Worm (Caenorhabditis elegans) whole organism, young adult: ENCODE results near the gene F21C10.4.

Source experiments
- B0019.2 ChIP-seq: fragments of 200-800 bp; sonication (Bioruptor generic); conservative IDR thresholded peaks from 2 replicates; pipeline ENCODE4 v1.3.6; 2022; ENCODE audit warnings: missing genetic modification reagents, missing genetic modification characterization, missing compliant biosample characterization
- C06A6.2 ChIP-seq: fragments of 200-800 bp; sonication (Bioruptor generic); conservative IDR thresholded peaks from 2 replicates; pipeline ENCODE4 v1.3.6; 2022; ENCODE audit warnings: missing genetic modification characterization, missing compliant biosample characterization
- F39B2.1 ChIP-seq: fragments of 200-800 bp; sonication (Bioruptor generic); IDR thresholded peaks from 2 replicates; pipeline ENCODE4 v1.3.6; 2022; ENCODE audit warnings: missing genetic modification reagents, missing genetic modification characterization, missing compliant biosample characterization
- F49E8.2 ChIP-seq: sonication (generic microtip); optimal IDR thresholded peaks from 3 replicates; lab custom pipeline; 2017; ENCODE audit warnings: missing genetic modification characterization, mild to moderate bottlenecking, missing compliant biosample characterization, antibody characterized with exemption, moderate library complexity; ENCODE audit not compliant: insufficient read depth
- K11D2.4 ChIP-seq: fragments of 200-800 bp; sonication (Bioruptor generic); IDR thresholded peaks from 2 replicates; pipeline ENCODE4 v1.3.6; 2022; ENCODE audit warnings: missing genetic modification reagents, missing genetic modification characterization, missing compliant biosample characterization
- T07F8.4 ChIP-seq: sonication (generic microtip); optimal IDR thresholded peaks from 2 replicates; lab custom pipeline; 2016; ENCODE audit warnings: mild to moderate bottlenecking, missing genetic modification characterization, moderate library complexity, missing compliant biosample characterization
- Y56A3A.18 ChIP-seq: fragments of 200-800 bp; sonication (Bioruptor generic); IDR thresholded peaks from 2 replicates; pipeline ENCODE4 v1.3.6; 2022; ENCODE audit warnings: missing genetic modification reagents, missing genetic modification characterization, missing compliant biosample characterization
- Y67H2A.10 ChIP-seq: fragments of 200-800 bp; sonication (Bioruptor generic); conservative IDR thresholded peaks from 2 replicates; pipeline ENCODE4 v1.3.6; 2022; ENCODE audit warnings: missing genetic modification reagents, missing genetic modification characterization, missing compliant biosample characterization
- Y79H2A.3 ChIP-seq: fragments of 200-800 bp; sonication (Bioruptor generic); conservative IDR thresholded peaks from 2 replicates; pipeline ENCODE4 v1.3.6; 2022; ENCODE audit warnings: missing genetic modification reagents, missing genetic modification characterization, missing compliant biosample characterization
- akir-1 ChIP-seq: fragments of 200-800 bp; sonication (Bioruptor generic); optimal IDR thresholded peaks from 2 replicates; lab custom pipeline; 2018; ENCODE audit warnings: mild to moderate bottlenecking, missing genetic modification characterization, moderate library complexity, missing compliant biosample characterization
- atf-7 ChIP-seq: sonication (generic microtip); optimal IDR thresholded peaks from 2 replicates; lab custom pipeline; 2017; ENCODE audit warnings: mild to moderate bottlenecking, missing genetic modification characterization, missing compliant biosample characterization
- attf-3 ChIP-seq: fragments of 200-800 bp; sonication (Bioruptor generic); conservative IDR thresholded peaks from 2 replicates; pipeline ENCODE4 v1.3.6; 2022; ENCODE audit warnings: missing genetic modification reagents, missing genetic modification characterization, missing compliant biosample characterization
- bed-2 ChIP-seq: fragments of 200-800 bp; sonication (Bioruptor generic); IDR thresholded peaks from 2 replicates; pipeline ENCODE4 v1.3.6; 2022; ENCODE audit warnings: missing genetic modification reagents, missing genetic modification characterization, missing compliant biosample characterization
- cebp-1 ChIP-seq, 2 experiments: fragments of 200-800 bp in 1 of 2; sonication (Bioruptor generic) in 1 of 2; sonication (generic microtip) in 1 of 2; IDR thresholded peaks in 1 of 2; optimal IDR thresholded peaks in 1 of 2; 2 replicates each; pipeline versions ENCODE4 v1.3.6 to Lab custom; 2017 to 2022; ENCODE audit warnings: missing compliant biosample characterization in 2 of 2, missing genetic modification characterization in 2 of 2, mild to moderate bottlenecking in 1 of 2, missing genetic modification reagents in 1 of 2, moderate library complexity in 1 of 2
- cebp-2 ChIP-seq: fragments of 200-800 bp; sonication (Bioruptor generic); IDR thresholded peaks from 2 replicates; pipeline ENCODE4 v1.3.6; 2022; ENCODE audit warnings: missing genetic modification characterization, missing compliant biosample characterization
- ceh-27 ChIP-seq: fragments of 200-800 bp; sonication (Bioruptor generic); optimal IDR thresholded peaks from 2 replicates; lab custom pipeline; 2018; ENCODE audit warnings: mild to moderate bottlenecking, missing genetic modification characterization, moderate library complexity, missing compliant biosample characterization
- ceh-40 ChIP-seq: fragments of 200-800 bp; sonication (Bioruptor generic); IDR thresholded peaks from 2 replicates; pipeline ENCODE4 v1.3.6; 2022; ENCODE audit warnings: missing genetic modification characterization, missing compliant biosample characterization
- ceh-79 ChIP-seq: sonication (generic microtip); optimal IDR thresholded peaks from 2 replicates; lab custom pipeline; 2017; ENCODE audit warnings: mild to moderate bottlenecking, missing genetic modification characterization, missing compliant biosample characterization
- dpff-1 ChIP-seq: sonication (generic microtip); optimal IDR thresholded peaks from 2 replicates; lab custom pipeline; 2017; ENCODE audit warnings: mild to moderate bottlenecking, missing genetic modification characterization, missing compliant biosample characterization
- egrh-3 ChIP-seq: fragments of 200-800 bp; sonication (Bioruptor generic); IDR thresholded peaks from 2 replicates; pipeline ENCODE4 v1.3.6; 2022; ENCODE audit warnings: missing genetic modification reagents, missing genetic modification characterization, missing compliant biosample characterization
- ekl-4 ChIP-seq: fragments of 200-800 bp; sonication (Bioruptor generic); IDR thresholded peaks from 2 replicates; pipeline ENCODE4 v1.3.6; 2022; ENCODE audit warnings: missing genetic modification reagents, missing genetic modification characterization, missing compliant biosample characterization
- ets-4 ChIP-seq: fragments of 200-800 bp; sonication (Bioruptor generic); optimal IDR thresholded peaks from 2 replicates; lab custom pipeline; 2018; ENCODE audit warnings: mild to moderate bottlenecking, missing genetic modification characterization, missing compliant biosample characterization
- gei-17 ChIP-seq: fragments of 200-800 bp; sonication (Bioruptor generic); optimal IDR thresholded peaks from 2 replicates; lab custom pipeline; 2018; ENCODE audit warnings: mild to moderate bottlenecking, missing genetic modification characterization, missing compliant biosample characterization
- hrde-1 ChIP-seq: sonication (generic microtip); optimal IDR thresholded peaks from 2 replicates; lab custom pipeline; 2016; ENCODE audit warnings: missing genetic modification characterization, mild to moderate bottlenecking, missing compliant biosample characterization, moderate library complexity, missing genotype, missing genetic modification reagents, borderline replicate concordance
- lag-1 ChIP-seq: fragments of 200-800 bp; sonication (Bioruptor generic); IDR thresholded peaks from 2 replicates; pipeline ENCODE4 v1.3.6; 2022; ENCODE audit warnings: missing genetic modification reagents, missing genetic modification characterization, missing compliant biosample characterization
- let-607 ChIP-seq, 2 experiments: fragments of 200-800 bp in 1 of 2; sonication (Bioruptor generic) in 1 of 2; sonication (generic microtip) in 1 of 2; optimal IDR thresholded peaks; 2 replicates each; lab custom pipeline; 2016 to 2018; ENCODE audit warnings: mild to moderate bottlenecking in 2 of 2, missing compliant biosample characterization in 2 of 2, missing genetic modification characterization in 2 of 2, moderate library complexity in 2 of 2, missing genotype in 1 of 2
- lin-54 ChIP-seq: fragments of 200-800 bp; sonication (Bioruptor generic); optimal IDR thresholded peaks from 2 replicates; lab custom pipeline; 2018; ENCODE audit warnings: mild to moderate bottlenecking, missing genetic modification characterization, missing compliant biosample characterization
- madf-3 ChIP-seq: fragments of 200-800 bp; sonication (Bioruptor generic); IDR thresholded peaks from 2 replicates; pipeline ENCODE4 v1.3.6; 2022; ENCODE audit warnings: missing genetic modification reagents, missing genetic modification characterization, missing compliant biosample characterization
- madf-8 ChIP-seq: fragments of 200-800 bp; sonication (Bioruptor generic); conservative IDR thresholded peaks from 2 replicates; pipeline ENCODE4 v1.3.6; 2022; ENCODE audit warnings: missing genetic modification reagents, missing genetic modification characterization, missing compliant biosample characterization
- mcd-1 ChIP-seq: fragments of 200-800 bp; sonication (Bioruptor generic); IDR thresholded peaks from 2 replicates; pipeline ENCODE4 v1.3.6; 2022; ENCODE audit warnings: missing genetic modification reagents, missing genetic modification characterization, missing compliant biosample characterization
- mxl-1 ChIP-seq: sonication (generic microtip); optimal IDR thresholded peaks from 2 replicates; lab custom pipeline; 2016; ENCODE audit warnings: missing genetic modification characterization, missing compliant biosample characterization
- nfya-2 ChIP-seq: fragments of 200-800 bp; sonication (Bioruptor generic); IDR thresholded peaks from 2 replicates; pipeline ENCODE4 v1.3.6; 2022; ENCODE audit warnings: missing genetic modification reagents, missing genetic modification characterization, missing compliant biosample characterization
- nfyb-1 ChIP-seq: fragments of 200-800 bp; sonication (Bioruptor generic); IDR thresholded peaks from 2 replicates; pipeline ENCODE4 v1.3.6; 2022; ENCODE audit warnings: missing genetic modification reagents, missing genetic modification characterization, missing compliant biosample characterization
- nhr-179 ChIP-seq: sonication (generic microtip); optimal IDR thresholded peaks from 2 replicates; lab custom pipeline; 2016; ENCODE audit warnings: mild to moderate bottlenecking, missing genetic modification characterization, missing compliant biosample characterization
- nhr-90 ChIP-seq: sonication (generic microtip); optimal IDR thresholded peaks from 2 replicates; lab custom pipeline; 2016; ENCODE audit warnings: missing genotype, mild to moderate bottlenecking, missing genetic modification characterization, missing compliant biosample characterization
- pbrm-1 ChIP-seq: fragments of 200-800 bp; sonication (Bioruptor generic); IDR thresholded peaks from 2 replicates; pipeline ENCODE4 v1.3.6; 2022; ENCODE audit warnings: missing genetic modification reagents, missing genetic modification characterization, missing compliant biosample characterization
- pha-4 ChIP-seq: fragments of 150-350 bp; sonication (generic microtip); optimal IDR thresholded peaks from 2 replicates; lab custom pipeline; 2014; ENCODE audit warnings: missing biosample characterization, missing genetic modification reagents, missing genetic modification characterization
- rcor-1 ChIP-seq: fragments of 200-800 bp; sonication (Bioruptor generic); IDR thresholded peaks from 2 replicates; pipeline ENCODE4 v1.3.6; 2022; ENCODE audit warnings: missing genetic modification reagents, missing genetic modification characterization, missing compliant biosample characterization
- rec-8 ChIP-seq, 2 experiments: sonication (generic microtip); optimal IDR thresholded peaks; 2 replicates each; lab custom pipeline; 2016; ENCODE audit warnings: mild to moderate bottlenecking in 2 of 2, missing genetic modification characterization in 2 of 2, missing genetic modification reagents in 2 of 2, missing genotype in 2 of 2, missing biosample characterization in 1 of 2, missing compliant biosample characterization in 1 of 2, moderate library complexity in 1 of 2
- rpc-1 ChIP-seq, 2 experiments: fragments of 150-350 bp in 1 of 2; sonication (generic microtip) in 1 of 2; optimal IDR thresholded peaks; 2 replicates each; lab custom pipeline; 2014 to 2018; ENCODE audit warnings: missing biosample characterization in 1 of 2, missing genetic modification characterization in 1 of 2, missing genetic modification reagents in 1 of 2, missing genotype in 1 of 2
- snpc-4 ChIP-seq, 5 experiments: fragments of 150-350 bp in 1 of 5; sonication (generic microtip) in 4 of 5; optimal IDR thresholded peaks; 2 replicates each; lab custom pipeline; 2014 to 2018; ENCODE audit warnings: missing genetic modification characterization in 5 of 5, missing biosample characterization in 3 of 5, antibody characterized with exemption in 2 of 5, mild to moderate bottlenecking in 2 of 5, missing compliant biosample characterization in 2 of 5, missing genotype in 2 of 5, moderate library complexity in 2 of 5, missing genetic modification reagents in 1 of 5
- sptf-2 ChIP-seq: fragments of 200-800 bp; sonication (Bioruptor generic); optimal IDR thresholded peaks from 2 replicates; lab custom pipeline; 2018; ENCODE audit warnings: mild to moderate bottlenecking, missing genetic modification characterization, missing compliant biosample characterization
- tlf-1 ChIP-seq: fragments of 200-800 bp; sonication (Bioruptor generic); optimal IDR thresholded peaks from 2 replicates; lab custom pipeline; 2018; ENCODE audit warnings: mild to moderate bottlenecking, missing genetic modification characterization, missing compliant biosample characterization
- unc-130 ChIP-seq: sonication (generic microtip); optimal IDR thresholded peaks from 2 replicates; lab custom pipeline; 2016; ENCODE audit warnings: missing genetic modification reagents, missing genetic modification characterization, missing compliant biosample characterization
- unc-62 ChIP-seq: fragments of 150-350 bp; optimal IDR thresholded peaks from 2 replicates; lab custom pipeline; 2014; ENCODE audit warnings: missing biosample characterization, missing genetic modification reagents, missing genetic modification characterization
- ztf-22 ChIP-seq: fragments of 200-800 bp; sonication (Bioruptor generic); optimal IDR thresholded peaks from 2 replicates; lab custom pipeline; 2018; ENCODE audit warnings: mild to moderate bottlenecking, missing genetic modification characterization, moderate library complexity, missing compliant biosample characterization
- ztf-6 ChIP-seq: fragments of 200-800 bp; sonication (Bioruptor generic); IDR thresholded peaks from 2 replicates; pipeline ENCODE4 v1.3.6; 2022; ENCODE audit warnings: missing genetic modification reagents, missing genetic modification characterization, missing compliant biosample characterization

F21C10.4 gene

DNA sequence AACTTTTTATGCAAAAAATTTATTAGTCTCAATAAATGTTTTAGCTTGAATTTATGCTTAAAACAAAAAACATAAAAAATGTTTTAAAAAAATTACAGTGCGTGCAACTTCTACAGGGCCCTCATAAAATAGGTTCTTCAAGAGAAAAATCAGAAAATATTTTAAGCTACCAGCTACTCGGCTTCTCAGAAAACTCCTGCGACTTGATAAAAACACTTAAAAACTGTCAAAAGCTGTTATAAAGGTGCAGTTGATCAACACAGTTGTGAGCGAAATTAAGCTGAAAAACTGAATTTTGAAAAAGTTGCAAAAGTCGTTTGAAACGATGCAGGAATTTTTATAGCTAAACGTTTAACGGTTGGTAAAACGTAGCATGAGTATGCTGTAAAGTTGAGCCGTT is 37.7 kb upstream of the F21C10.4 start:
- no peak for TF ChIP-seq ceh-79
- no peak for TF ChIP-seq rcor-1
- no peak for TF ChIP-seq snpc-4 (GFP tag; optimal IDR thresholded peaks at IDR 0.05; lab: Kevin White, UChicago)
- no peak for TF ChIP-seq snpc-4 (tag; optimal IDR thresholded peaks at IDR 0.05; lab: Kevin White, UChicago)
- no peak for TF ChIP-seq Y79H2A.3 (GFP tag; lab: Robert Waterston, UW)
- peak; percentile 4 for TF ChIP-seq lin-54 (GFP tag; lab: Kevin White, UChicago)
- TF ChIP-seq unc-62 (GFP tag; lab: Kevin White, UChicago), result no peak
- TF ChIP-seq egrh-3, result 0 out of 2 replicates have a peak, but pooled peaks have one; percentile 19
- no peak for TF ChIP-seq rpc-1 (optimal IDR thresholded peaks at IDR 0.05; lab: Kevin White, UChicago)
- no peak for TF ChIP-seq rpc-1 (tag; optimal IDR thresholded peaks at IDR 0.05; lab: Kevin White, UChicago)
- TF ChIP-seq ceh-40, result peak; percentile 69; the same call in 1 of the 2 replicates
- no peak for TF ChIP-seq ztf-6 (GFP tag; lab: Robert Waterston, UW)
- no peak for TF ChIP-seq gei-17 (GFP tag; lab: Kevin White, UChicago)
- no peak for TF ChIP-seq C06A6.2 (GFP tag; lab: Robert Waterston, UW)
- no peak for TF ChIP-seq pha-4
- no peak for TF ChIP-seq cebp-1 (GFP tag; IDR thresholded peaks at IDR 0.05; lab: Robert Waterston, UW)
- peak; percentile 10 for TF ChIP-seq cebp-1 (tag; optimal IDR thresholded peaks at IDR 0.05; lab: Kevin White, UChicago)
- TF ChIP-seq pbrm-1 (GFP tag; lab: Robert Waterston, UW), result 0 out of 2 replicates have a peak, but pooled peaks have one; percentile 52
- no peak for TF ChIP-seq K11D2.4 (GFP tag; lab: Robert Waterston, UW)
- peak; percentile 32 for TF ChIP-seq nfyb-1 (GFP tag; lab: Robert Waterston, UW)
- TF ChIP-seq Y67H2A.10, result no peak
- no peak for TF ChIP-seq ztf-22 (GFP tag; lab: Kevin White, UChicago)
- no peak for TF ChIP-seq bed-2 (GFP tag; lab: Robert Waterston, UW)
- no peak for TF ChIP-seq mxl-1 (tag; lab: Kevin White, UChicago)
- TF ChIP-seq attf-3, result no peak
- no peak for TF ChIP-seq nhr-90 (tag; lab: Kevin White, UChicago)
- peak in 1 of 2 experiments; percentile 19 for TF ChIP-seq let-607 (tag; optimal IDR thresholded peaks at IDR 0.05; lab: Kevin White, UChicago)
- TF ChIP-seq cebp-2, result 0 out of 2 replicates have a peak, but pooled peaks have one; percentile 5
- TF ChIP-seq madf-8, result no peak
- no peak for TF ChIP-seq F49E8.2 (tag; lab: Kevin White, UChicago)
- no peak for TF ChIP-seq ekl-4 (GFP tag; lab: Robert Waterston, UW)
- no peak for TF ChIP-seq tlf-1 (GFP tag; lab: Kevin White, UChicago)
- TF ChIP-seq hrde-1, result no peak
- no peak for TF ChIP-seq F39B2.1 (GFP tag; lab: Robert Waterston, UW)
- no peak for TF ChIP-seq nhr-179
- TF ChIP-seq mcd-1 (GFP tag; lab: Robert Waterston, UW), result no peak; the same call in 1 of the 2 replicates
- no peak for TF ChIP-seq lag-1 (GFP tag; lab: Robert Waterston, UW)
- no peak for TF ChIP-seq akir-1 (GFP tag; lab: Kevin White, UChicago)
- no peak for TF ChIP-seq nfya-2 (GFP tag; lab: Robert Waterston, UW)
- TF ChIP-seq sptf-2, result no peak
- TF ChIP-seq B0019.2 (GFP tag; lab: Robert Waterston, UW), result no peak
- no peak for TF ChIP-seq unc-130 (GFP tag; lab: Kevin White, UChicago)
- no peak for TF ChIP-seq ceh-27
- no peak for TF ChIP-seq madf-3
- TF ChIP-seq T07F8.4 (tag; lab: Kevin White, UChicago), result no peak
- no peak for TF ChIP-seq dpff-1 (tag; lab: Kevin White, UChicago)
- TF ChIP-seq Y56A3A.18 (GFP tag; lab: Robert Waterston, UW), result no peak
- TF ChIP-seq rec-8 (tag; optimal IDR thresholded peaks at IDR 0.05; lab: Kevin White, UChicago), result no peak
- no peak for TF ChIP-seq ets-4 (GFP tag; lab: Kevin White, UChicago)
- no peak for TF ChIP-seq atf-7 (tag; lab: Kevin White, UChicago)
